Fruit fly (Drosophila melanogaster): Measurements from ENCODE around the gene CG7366.

dm6 chr3L:8165436-8165835 is 36.8 kb downstream of the CG7366 start, which contains the start of gene CG13675:
- TF ChIP-seq h (GFP tag; optimal IDR thresholded peaks at IDR 0.05) (no peak), br (GFP tag; optimal IDR thresholded peaks at IDR 0.05) (no peak), Hr83 (GFP tag; optimal IDR thresholded peaks at IDR 0.05; ENCODE audit: poor library complexity, severe bottlenecking) (no peak), dl (GFP tag; optimal IDR thresholded peaks at IDR 0.05; ENCODE audit: insufficient read depth in 1 of 2, partially characterized antibody in 2 of 2) (no peak), Hr78 (GFP tag; optimal IDR thresholded peaks at IDR 0.05) (no peak)

All from whole organism, wandering third instar larva.